Worm (Caenorhabditis elegans): Measurements from ENCODE around the gene C36H8.1.

C36H8.1 gene

ce11 chrIV:12741438-12741837 is 3.2 kb downstream of the C36H8.1 start, which contains the start of gene T23F6.5:
TSS of gene T23F6.5 (minus strand) at chrIV:12741538.
- TF ChIP-seq mxl-2 (GFP tag; conservative IDR thresholded peaks at IDR 0.05) (no peak), lin-29 (GFP tag; IDR thresholded peaks at IDR 0.05) (no peak), unc-62 (GFP tag; optimal IDR thresholded peaks at IDR 0.05 in 1 of 2) (peak in 1 of 2 experiments; percentile 24), unc-62 (tag; optimal IDR thresholded peaks at IDR 0.05) (no peak), F10B5.3 (tag; optimal IDR thresholded peaks at IDR 0.05) (no peak)

ce11 chrIV:12731503-12731902 is 13.1 kb downstream of the C36H8.1 start:
- TF ChIP-seq F44E2.7 (GFP tag; IDR thresholded peaks at IDR 0.05): peak; percentile 13; the same call in 1 of the 2 replicates
- peak in 1 of 2 experiments; percentile 55; a peak in 1 of 4 replicates for TF ChIP-seq madf-5 (GFP tag; IDR thresholded peaks at IDR 0.05)
- TF ChIP-seq tra-1 (GFP tag; IDR thresholded peaks at IDR 0.05): peak; percentile 21; the same call in 1 of the 2 replicates
- TF ChIP-seq dmd-8 (GFP tag; IDR thresholded peaks at IDR 0.05): 0 out of 2 replicates have a peak, but pooled peaks have one; percentile 57

ce11 chrIV:12730624-12731023 is 14.0 kb downstream of the C36H8.1 start:
- TF ChIP-seq F26F4.8 (GFP tag; conservative IDR thresholded peaks at IDR 0.05) (0 out of 2 replicates have a peak, but pooled peaks have one; percentile 28), lim-7 (GFP tag; IDR thresholded peaks at IDR 0.05) (peak; percentile 47; the same call in 1 of the 2 replicates), egl-43 (GFP tag; IDR thresholded peaks at IDR 0.05) (0 out of 2 replicates have a peak, but pooled peaks have one; percentile 21), Y48G9A.11 (GFP tag; IDR thresholded peaks at IDR 0.05) (0 out of 2 replicates have a peak, but pooled peaks have one; percentile 30), madf-5 (GFP tag; IDR thresholded peaks at IDR 0.05) (0 out of 4 replicates have a peak, but pooled peaks of 1 of the 2 experiments have one; percentile 14)

ce11 chrIV:12728162-12728561 is 16.5 kb downstream of the C36H8.1 start:
- TF ChIP-seq pqm-1 (tag; optimal IDR thresholded peaks at IDR 0.05) (peak; percentile 52), lin-15B (tag; optimal IDR thresholded peaks at IDR 0.05) (no peak), aha-1 (tag) (peak; percentile 37), dmd-6 (GFP tag; IDR thresholded peaks at IDR 0.05) (peak; percentile 39; the same call in 1 of the 2 replicates), daf-8 (GFP tag; IDR thresholded peaks at IDR 0.05) (no peak), hlh-11 (tag; optimal IDR thresholded peaks at IDR 0.05) (peak; percentile 16)

- TF ChIP-seq ZK546.5 (tag; optimal IDR thresholded peaks at IDR 0.05): no peak
- no peak for TF ChIP-seq gei-8 (GFP tag; optimal IDR thresholded peaks at IDR 0.05)
- TF ChIP-seq nhr-76 (tag; optimal IDR thresholded peaks at IDR 0.05): no peak
- TF ChIP-seq egl-27 (tag; optimal IDR thresholded peaks at IDR 0.05): no peak
- no peak for TF ChIP-seq tra-1 (GFP tag; IDR thresholded peaks at IDR 0.05)
- TF ChIP-seq nhr-28 (tag; optimal IDR thresholded peaks at IDR 0.05): no peak
- no peak for TF ChIP-seq daf-19 (GFP tag; conservative IDR thresholded peaks at IDR 0.05)
- no peak for TF ChIP-seq pqm-1 (tag; optimal IDR thresholded peaks at IDR 0.05)
- TF ChIP-seq unc-130 (GFP tag; optimal IDR thresholded peaks at IDR 0.05): no peak
- TF ChIP-seq T20F7.1 (GFP tag; optimal IDR thresholded peaks at IDR 0.05): no peak
- no peak for TF ChIP-seq nhr-42 (GFP tag; IDR thresholded peaks at IDR 0.05)
- no peak for TF ChIP-seq Y105C5A.15 (GFP tag; IDR thresholded peaks at IDR 0.05)
- no peak for TF ChIP-seq vab-7 (GFP tag; IDR thresholded peaks at IDR 0.05)
- TF ChIP-seq mdl-1 (tag; optimal IDR thresholded peaks at IDR 0.05): no peak
- TF ChIP-seq hmg-1.1 (GFP tag; IDR thresholded peaks at IDR 0.05): no peak
Measured at ce11 chrIV:12725925-12726324, 18.7 kb downstream of the C36H8.1 start.

- no peak for TF ChIP-seq unc-130 (GFP tag; optimal IDR thresholded peaks at IDR 0.05)
- no peak for TF ChIP-seq sdz-12 (GFP tag; optimal IDR thresholded peaks at IDR 0.05)
- TF ChIP-seq F10B5.3 (tag; optimal IDR thresholded peaks at IDR 0.05): no peak
- TF ChIP-seq php-3 (GFP tag; IDR thresholded peaks at IDR 0.05): no peak
- no peak for TF ChIP-seq dmd-8 (GFP tag; IDR thresholded peaks at IDR 0.05)
- TF ChIP-seq dpl-1 (GFP tag; optimal IDR thresholded peaks at IDR 0.05): no peak
- TF ChIP-seq ama-1 (optimal IDR thresholded peaks at IDR 0.05): no peak
- no peak for TF ChIP-seq nhr-102 (tag; optimal IDR thresholded peaks at IDR 0.05)
- no peak for TF ChIP-seq ceh-44 (GFP tag; IDR thresholded peaks at IDR 0.05)
- TF ChIP-seq ztf-7 (tag; optimal IDR thresholded peaks at IDR 0.05): no peak
Measured at ce11 chrIV:12725228-12725627, 19.4 kb downstream of the C36H8.1 start.
